Worm (Caenorhabditis elegans) whole organism, young adult: ENCODE results near the gene atf-7.
"Not testable (repeated sequence)": the region's sequence is repeated elsewhere in the genome, so short reads cannot be mapped to it uniquely, and the experiment has no call there.

Experiments used
- B0261.1 ChIP-seq: sonication (generic microtip); optimal IDR thresholded peaks from 2 replicates; lab custom pipeline; 2016; ENCODE audit warnings: mild to moderate bottlenecking, missing genetic modification characterization, moderate library complexity, missing compliant biosample characterization
- D2030.7 ChIP-seq: fragments of 200-800 bp; sonication (Bioruptor generic); IDR thresholded peaks from 2 replicates; pipeline ENCODE4 v1.3.6; 2022; ENCODE audit warnings: missing genetic modification reagents, missing genetic modification characterization, missing compliant biosample characterization
- F22D6.2 ChIP-seq: sonication (generic microtip); optimal IDR thresholded peaks from 2 replicates; lab custom pipeline; 2016; ENCODE audit warnings: mild to moderate bottlenecking, missing genetic modification characterization, missing compliant biosample characterization
- F55B11.4 ChIP-seq: sonication (generic microtip); optimal IDR thresholded peaks from 2 replicates; lab custom pipeline; 2016; ENCODE audit warnings: missing compliant biosample characterization, missing genetic modification characterization, borderline replicate concordance; ENCODE audit not compliant: insufficient read depth
- T07F8.4 ChIP-seq: sonication (generic microtip); optimal IDR thresholded peaks from 2 replicates; lab custom pipeline; 2016; ENCODE audit warnings: mild to moderate bottlenecking, missing genetic modification characterization, moderate library complexity, missing compliant biosample characterization
- Y79H2A.3 ChIP-seq: fragments of 200-800 bp; sonication (Bioruptor generic); conservative IDR thresholded peaks from 2 replicates; pipeline ENCODE4 v1.3.6; 2022; ENCODE audit warnings: missing genetic modification reagents, missing genetic modification characterization, missing compliant biosample characterization
- Y95B8A.8 ChIP-seq: fragments of 200-800 bp; sonication (Bioruptor generic); IDR thresholded peaks from 2 replicates; pipeline ENCODE4 v1.3.6; 2022; ENCODE audit warnings: missing genetic modification reagents, missing genetic modification characterization, missing compliant biosample characterization
- atf-7 ChIP-seq: sonication (generic microtip); optimal IDR thresholded peaks from 2 replicates; lab custom pipeline; 2017; ENCODE audit warnings: mild to moderate bottlenecking, missing genetic modification characterization, missing compliant biosample characterization
- attf-3 ChIP-seq: fragments of 200-800 bp; sonication (Bioruptor generic); conservative IDR thresholded peaks from 2 replicates; pipeline ENCODE4 v1.3.6; 2022; ENCODE audit warnings: missing genetic modification reagents, missing genetic modification characterization, missing compliant biosample characterization
- attf-6 ChIP-seq: fragments of 200-800 bp; sonication (Bioruptor generic); IDR thresholded peaks from 2 replicates; pipeline ENCODE4 v1.3.6; 2022; ENCODE audit warnings: missing genetic modification reagents, missing genetic modification characterization, missing compliant biosample characterization
- cebp-2 ChIP-seq: fragments of 200-800 bp; sonication (Bioruptor generic); IDR thresholded peaks from 2 replicates; pipeline ENCODE4 v1.3.6; 2022; ENCODE audit warnings: missing genetic modification characterization, missing compliant biosample characterization
- ceh-58 ChIP-seq: fragments of 200-800 bp; sonication (Bioruptor generic); IDR thresholded peaks from 2 replicates; pipeline ENCODE4 v1.3.6; 2022; ENCODE audit warnings: missing genetic modification characterization, missing compliant biosample characterization
- ceh-91 ChIP-seq: fragments of 200-800 bp; sonication (Bioruptor generic); IDR thresholded peaks from 2 replicates; pipeline ENCODE4 v1.3.6; 2022; ENCODE audit warnings: missing genetic modification reagents, missing genetic modification characterization, missing compliant biosample characterization
- hmg-1.2 ChIP-seq: fragments of 200-800 bp; sonication (Bioruptor generic); IDR thresholded peaks from 2 replicates; pipeline ENCODE4 v1.3.6; 2022; ENCODE audit warnings: missing genetic modification reagents, missing genetic modification characterization, missing compliant biosample characterization
- hsf-1 ChIP-seq: fragments of 200-800 bp; sonication (Bioruptor generic); IDR thresholded peaks from 2 replicates; pipeline ENCODE4 v1.3.6; 2022; ENCODE audit warnings: missing genetic modification reagents, missing genetic modification characterization, missing compliant biosample characterization
- let-526 ChIP-seq: fragments of 200-800 bp; sonication (Bioruptor generic); IDR thresholded peaks from 2 replicates; pipeline ENCODE4 v1.3.6; 2022; ENCODE audit warnings: missing genetic modification reagents, missing genetic modification characterization, missing compliant biosample characterization
- madf-6 ChIP-seq: fragments of 200-800 bp; sonication (Bioruptor generic); IDR thresholded peaks from 2 replicates; pipeline ENCODE4 v1.3.6; 2022; ENCODE audit warnings: missing genetic modification reagents, missing genetic modification characterization, missing compliant biosample characterization
- madf-8 ChIP-seq: fragments of 200-800 bp; sonication (Bioruptor generic); conservative IDR thresholded peaks from 2 replicates; pipeline ENCODE4 v1.3.6; 2022; ENCODE audit warnings: missing genetic modification reagents, missing genetic modification characterization, missing compliant biosample characterization
- nfya-2 ChIP-seq: fragments of 200-800 bp; sonication (Bioruptor generic); IDR thresholded peaks from 2 replicates; pipeline ENCODE4 v1.3.6; 2022; ENCODE audit warnings: missing genetic modification reagents, missing genetic modification characterization, missing compliant biosample characterization
- nhr-179 ChIP-seq: sonication (generic microtip); optimal IDR thresholded peaks from 2 replicates; lab custom pipeline; 2016; ENCODE audit warnings: mild to moderate bottlenecking, missing genetic modification characterization, missing compliant biosample characterization
- pbrm-1 ChIP-seq: fragments of 200-800 bp; sonication (Bioruptor generic); IDR thresholded peaks from 2 replicates; pipeline ENCODE4 v1.3.6; 2022; ENCODE audit warnings: missing genetic modification reagents, missing genetic modification characterization, missing compliant biosample characterization
- rpc-1 ChIP-seq, 2 experiments: fragments of 150-350 bp in 1 of 2; sonication (generic microtip) in 1 of 2; optimal IDR thresholded peaks; 2 replicates each; lab custom pipeline; 2014 to 2018; ENCODE audit warnings: missing biosample characterization in 1 of 2, missing genetic modification characterization in 1 of 2, missing genetic modification reagents in 1 of 2, missing genotype in 1 of 2
- sdz-38 ChIP-seq: sonication (generic microtip); optimal IDR thresholded peaks from 2 replicates; lab custom pipeline; 2016; ENCODE audit warnings: missing genotype, missing genetic modification characterization, missing compliant biosample characterization
- snpc-1.3 ChIP-seq: sonication (generic microtip); optimal IDR thresholded peaks from 2 replicates; lab custom pipeline; 2017; ENCODE audit warnings: missing genetic modification characterization, mild to moderate bottlenecking, missing compliant biosample characterization, antibody characterized with exemption, moderate library complexity, missing genotype, missing genetic modification reagents; ENCODE audit not compliant: insufficient read depth
- snpc-3.4 ChIP-seq: sonication (generic microtip); optimal IDR thresholded peaks from 2 replicates; lab custom pipeline; 2017; ENCODE audit warnings: missing genetic modification characterization, mild to moderate bottlenecking, missing compliant biosample characterization, antibody characterized with exemption, moderate library complexity, missing genotype, missing genetic modification reagents
- snpc-4 ChIP-seq, 5 experiments: fragments of 150-350 bp in 1 of 5; sonication (generic microtip) in 4 of 5; optimal IDR thresholded peaks; 2 replicates each; lab custom pipeline; 2014 to 2018; ENCODE audit warnings: missing genetic modification characterization in 5 of 5, missing biosample characterization in 3 of 5, antibody characterized with exemption in 2 of 5, mild to moderate bottlenecking in 2 of 5, missing compliant biosample characterization in 2 of 5, missing genotype in 2 of 5, moderate library complexity in 2 of 5, missing genetic modification reagents in 1 of 5
- tbp1 ChIP-seq: fragments of 200-800 bp; sonication (Bioruptor generic); optimal IDR thresholded peaks from 2 replicates; lab custom pipeline; 2018; ENCODE audit warnings: mild to moderate bottlenecking, missing genetic modification characterization, missing compliant biosample characterization
- tbx-9 ChIP-seq: sonication (generic microtip); optimal IDR thresholded peaks from 2 replicates; lab custom pipeline; 2016; ENCODE audit warnings: borderline replicate concordance, missing genetic modification characterization, inconsistent platforms, missing compliant biosample characterization
- ztf-6 ChIP-seq: fragments of 200-800 bp; sonication (Bioruptor generic); IDR thresholded peaks from 2 replicates; pipeline ENCODE4 v1.3.6; 2022; ENCODE audit warnings: missing genetic modification reagents, missing genetic modification characterization, missing compliant biosample characterization

atf-7 gene

DNA sequence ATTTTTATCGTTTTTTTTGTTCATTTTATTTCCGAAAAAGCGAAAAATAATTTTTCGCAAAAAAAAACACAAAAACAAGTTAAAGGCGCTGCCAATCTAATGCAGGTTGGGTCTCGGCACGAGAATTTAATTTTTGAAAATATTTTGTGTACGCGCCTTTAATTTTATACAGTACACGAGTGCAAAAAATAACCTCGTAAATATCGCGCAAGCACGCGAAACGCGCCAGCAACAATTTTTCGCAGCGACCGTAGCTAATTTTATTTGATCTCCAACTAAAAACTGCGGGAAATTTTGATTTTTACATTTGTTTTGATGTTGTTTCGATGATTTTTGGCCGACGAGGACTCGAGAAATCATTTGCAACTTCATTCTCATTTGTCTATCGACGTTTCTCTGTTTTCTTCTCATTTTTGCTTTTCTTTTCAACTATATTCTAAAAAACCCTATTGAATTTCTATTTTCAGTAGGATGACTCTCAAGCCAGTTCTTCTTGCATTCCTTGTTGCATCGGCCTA lies 9.9 kb downstream of the atf-7 start, which contains the start of gene cpg-1 (continued):
- TF ChIP-seq atf-7, result no peak
- no peak for TF ChIP-seq T07F8.4 (tag; lab: Kevin White, UChicago)
- TF ChIP-seq attf-3, result peak; percentile 74
- peak; percentile 99 for TF ChIP-seq madf-8 (GFP tag; lab: Robert Waterston, UW)

- TF ChIP-seq snpc-3.4 (tag; lab: Kevin White, UChicago), result no peak
These were observed 11.6 kb downstream of the atf-7 start for ce11 chrIII:4487271-4487670.

DNA sequence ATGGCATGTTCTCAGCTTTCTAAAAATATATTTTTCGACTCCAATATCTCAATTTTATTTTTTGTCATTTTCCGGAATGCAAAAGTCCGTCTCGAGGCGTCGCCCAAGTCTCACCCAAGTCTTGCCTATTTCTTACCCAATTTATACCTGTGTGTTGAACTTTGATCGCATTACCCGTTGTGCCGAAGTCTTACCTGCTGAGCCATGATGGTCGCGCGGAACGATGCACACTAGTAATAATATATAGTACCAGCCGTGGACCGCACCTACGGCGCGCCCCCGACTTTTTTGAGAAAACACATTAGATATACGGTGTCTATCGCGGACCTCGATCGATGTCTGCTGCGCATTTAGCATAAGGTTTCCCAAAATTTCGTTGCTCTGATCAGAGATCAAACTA lies 14.5 kb downstream of the atf-7 start:
- not testable (repeated sequence) for TF ChIP-seq snpc-4 (GFP tag; optimal IDR thresholded peaks at IDR 0.05; lab: Kevin White, UChicago); rpc-1 (optimal IDR thresholded peaks at IDR 0.05; lab: Kevin White, UChicago)
- TF ChIP-seq snpc-4 (tag; optimal IDR thresholded peaks at IDR 0.05; lab: Kevin White, UChicago) (peak in 2 of 4 experiments; percentile 46 to 82), Y95B8A.8 (0 out of 2 replicates have a peak, but pooled peaks have one; percentile 28), madf-6 (peak; percentile 53), tbp1 (peak; percentile 77), B0261.1 (peak; percentile 31), pbrm-1 (GFP tag; lab: Robert Waterston, UW) (peak; percentile 80), cebp-2 (GFP tag; lab: Robert Waterston, UW) (0 out of 2 replicates have a peak, but pooled peaks have one; percentile 50), rpc-1 (tag; optimal IDR thresholded peaks at IDR 0.05; lab: Kevin White, UChicago) (peak; percentile 60), attf-6 (GFP tag; lab: Robert Waterston, UW) (0 out of 2 replicates have a peak, but pooled peaks have one; percentile 74), ceh-58 (GFP tag; lab: Robert Waterston, UW) (0 out of 2 replicates have a peak, but pooled peaks have one; percentile 34), hmg-1.2 (GFP tag; lab: Robert Waterston, UW) (peak; percentile 76), D2030.7 (peak; percentile 54), hsf-1 (GFP tag; lab: Robert Waterston, UW) (0 out of 2 replicates have a peak, but pooled peaks have one; percentile 27)

DNA sequence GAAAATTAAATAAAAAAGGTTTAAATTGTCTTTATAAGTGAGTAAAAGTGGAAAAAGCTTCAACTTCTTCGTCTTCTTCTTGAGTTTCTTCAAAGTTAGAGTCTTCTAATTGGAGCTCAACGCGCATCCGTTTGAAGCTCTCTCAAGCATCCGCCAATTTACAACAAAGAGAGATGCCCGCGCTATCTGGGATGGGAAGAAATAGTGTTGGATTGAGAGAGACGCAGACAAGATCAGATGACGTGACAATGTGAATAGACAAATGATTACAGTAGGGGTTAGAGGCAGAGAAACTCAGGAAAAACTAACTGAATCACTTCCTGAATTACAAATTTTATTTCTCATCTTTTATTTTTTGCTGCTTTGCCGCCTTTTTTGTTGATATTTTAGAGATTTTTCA lies 15.9 kb downstream of the atf-7 start:
- no peak for TF ChIP-seq sdz-38 (tag; lab: Kevin White, UChicago)
- peak; percentile 75 for TF ChIP-seq hmg-1.2 (GFP tag; lab: Robert Waterston, UW)

DNA sequence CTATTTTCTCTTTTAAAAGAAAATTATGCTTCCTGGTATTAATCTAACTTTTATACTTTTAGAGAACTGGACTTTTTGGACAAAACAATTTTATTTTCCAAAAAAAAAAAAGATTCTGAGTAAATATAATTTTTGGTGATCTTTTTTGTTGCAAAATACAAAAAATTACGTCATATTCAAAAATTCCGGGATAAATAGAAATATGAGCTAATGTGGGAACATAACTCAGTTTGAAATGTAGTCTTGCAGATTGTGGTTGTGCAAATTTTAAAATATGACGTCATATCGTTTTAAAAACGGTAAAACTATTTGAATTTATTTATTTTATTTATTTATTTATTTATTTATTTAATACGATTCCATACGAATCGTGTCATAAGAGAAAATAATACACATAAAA lies 17.1 kb downstream of the atf-7 start:
- TF ChIP-seq ceh-91 (GFP tag; lab: Robert Waterston, UW) (no peak), nfya-2 (no peak), nhr-179 (tag; lab: Kevin White, UChicago) (no peak), F22D6.2 (tag; lab: Kevin White, UChicago) (no peak), snpc-1.3 (tag; lab: Kevin White, UChicago) (no peak), Y79H2A.3 (GFP tag; lab: Robert Waterston, UW) (no peak), tbx-9 (tag; lab: Kevin White, UChicago) (no peak), let-526 (GFP tag; lab: Robert Waterston, UW) (no peak), F55B11.4 (tag; lab: Kevin White, UChicago) (no peak), snpc-4 (GFP tag; optimal IDR thresholded peaks at IDR 0.05; lab: Kevin White, UChicago) (no peak), snpc-4 (tag; optimal IDR thresholded peaks at IDR 0.05; lab: Kevin White, UChicago) (no peak), ztf-6 (GFP tag; lab: Robert Waterston, UW) (no peak)
- TF ChIP-seq, all 124 proteins: peak for 0
